Fruit fly (Drosophila melanogaster) whole organism, embryonic: Measurements from ENCODE around the gene CG1840.

ENCODE experiments used
- ATbp ChIP-seq: fragments of 200-800 bp; sonication (Bioruptor generic); optimal IDR thresholded peaks from 2 replicates; lab custom pipeline; 2017; ENCODE audit warnings: missing biosample characterization, mild to moderate bottlenecking, missing genetic modification characterization, missing genetic modification reagents
- CG11093 ChIP-seq: fragments of 200-800 bp; sonication (Bioruptor generic); IDR thresholded peaks from 3 replicates; pipeline ENCODE4 v1.3.6; 2022; ENCODE audit warnings: missing biosample characterization, missing genetic modification characterization
- CG11504 ChIP-seq: fragments of 200-800 bp; sonication (Bioruptor generic); optimal IDR thresholded peaks from 3 replicates; lab custom pipeline; 2019; ENCODE audit warnings: missing biosample characterization, mild to moderate bottlenecking, missing genetic modification characterization, moderate library complexity
- CG15514 ChIP-seq: fragments of 200-800 bp; sonication (Bioruptor generic); optimal IDR thresholded peaks from 3 replicates; lab custom pipeline; 2017; ENCODE audit warnings: missing biosample characterization, missing genetic modification characterization, mild to moderate bottlenecking, moderate library complexity, missing genetic modification reagents
- CG15696 ChIP-seq: fragments of 200-800 bp; sonication (Bioruptor generic); optimal IDR thresholded peaks from 2 replicates; lab custom pipeline; 2019; ENCODE audit warnings: missing biosample characterization, mild to moderate bottlenecking, missing genetic modification characterization, moderate library complexity
- CG16863 ChIP-seq: fragments of 200-800 bp; sonication (Bioruptor generic); optimal IDR thresholded peaks from 3 replicates; lab custom pipeline; 2016; ENCODE audit warnings: missing biosample characterization, missing genetic modification characterization
- CG18476 ChIP-seq: fragments of 200-800 bp; sonication (Bioruptor generic); optimal IDR thresholded peaks from 2 replicates; lab custom pipeline; 2016; ENCODE audit warnings: missing biosample characterization, mild to moderate bottlenecking, missing genetic modification characterization
- CG18599 ChIP-seq: fragments of 200-800 bp; sonication (Bioruptor generic); optimal IDR thresholded peaks from 3 replicates; lab custom pipeline; 2017; ENCODE audit warnings: missing biosample characterization, missing genetic modification characterization, mild to moderate bottlenecking, moderate library complexity, missing genetic modification reagents
- CG2199 ChIP-seq: fragments of 200-800 bp; sonication (Bioruptor generic); IDR thresholded peaks from 3 replicates; pipeline ENCODE4 v1.3.6; 2022; ENCODE audit warnings: missing biosample characterization, missing genetic modification characterization
- CG32532 ChIP-seq: fragments of 200-800 bp; sonication (Bioruptor generic); IDR thresholded peaks from 2 replicates; pipeline ENCODE4 v1.3.6; 2022; ENCODE audit warnings: missing biosample characterization, missing genetic modification characterization
- CG3407 ChIP-seq: fragments of 200-800 bp; sonication (Bioruptor generic); optimal IDR thresholded peaks from 2 replicates; lab custom pipeline; 2018; ENCODE audit warnings: missing biosample characterization, mild to moderate bottlenecking, missing genetic modification characterization
- CG34376 ChIP-seq: fragments of 200-800 bp; sonication (Bioruptor generic); optimal IDR thresholded peaks from 2 replicates; lab custom pipeline; 2018; ENCODE audit warnings: missing biosample characterization, mild to moderate bottlenecking, missing genetic modification characterization
- CG7963 ChIP-seq: fragments of 200-800 bp; sonication (Bioruptor generic); IDR thresholded peaks from 3 replicates; pipeline ENCODE4 v1.3.6; 2022; ENCODE audit warnings: missing biosample characterization, missing genetic modification characterization; ENCODE audit not compliant: partially characterized antibody
- CG8944 ChIP-seq: fragments of 200-800 bp; sonication (Bioruptor generic); optimal IDR thresholded peaks from 3 replicates; lab custom pipeline; 2016; ENCODE audit warnings: missing biosample characterization, missing genetic modification characterization
- D19A ChIP-seq: fragments of 200-800 bp; optimal IDR thresholded peaks from 3 replicates; lab custom pipeline; 2019; ENCODE audit warnings: missing biosample characterization, mild to moderate bottlenecking, missing genetic modification characterization, moderate library complexity
- Dad ChIP-seq: fragments of 200-800 bp; sonication (Bioruptor generic); optimal IDR thresholded peaks from 3 replicates; lab custom pipeline; 2016; ENCODE audit warnings: missing biosample characterization, missing genetic modification characterization
- Dref ChIP-seq: fragments of 200-800 bp; sonication (Bioruptor generic); IDR thresholded peaks from 2 replicates; pipeline ENCODE4 v1.3.6; 2022; ENCODE audit warnings: missing biosample characterization, missing genetic modification characterization
- ERR ChIP-seq: fragments of 200-800 bp; sonication (Bioruptor generic); optimal IDR thresholded peaks from 2 replicates; lab custom pipeline; 2016; ENCODE audit warnings: missing biosample characterization, missing genetic modification characterization
- Gsc ChIP-seq: fragments of 200-800 bp; sonication (Bioruptor generic); IDR thresholded peaks from 2 replicates; pipeline ENCODE4 v1.3.6; 2022; ENCODE audit warnings: missing biosample characterization, missing genetic modification characterization
- Nf-YB ChIP-seq: fragments of 200-800 bp; sonication (Bioruptor generic); optimal IDR thresholded peaks from 3 replicates; lab custom pipeline; 2019; ENCODE audit warnings: missing biosample characterization, mild to moderate bottlenecking, missing genetic modification characterization, moderate library complexity
- Nf-YC ChIP-seq: fragments of 200-800 bp; optimal IDR thresholded peaks from 3 replicates; lab custom pipeline; 2019; ENCODE audit warnings: missing biosample characterization, mild to moderate bottlenecking, missing genetic modification characterization, moderate library complexity
- Oaz ChIP-seq: fragments of 200-800 bp; sonication (Bioruptor generic); IDR thresholded peaks from 2 replicates; pipeline ENCODE4 v1.3.6; 2022; ENCODE audit warnings: missing biosample characterization, missing genetic modification characterization
- Six4 ChIP-seq: fragments of 200-800 bp; sonication (Bioruptor generic); optimal IDR thresholded peaks from 2 replicates; lab custom pipeline; 2016; ENCODE audit warnings: missing biosample characterization, missing genetic modification characterization
- Sry-δ ChIP-seq: fragments of 200-800 bp; sonication (Bioruptor generic); optimal IDR thresholded peaks from 2 replicates; lab custom pipeline; 2016; ENCODE audit warnings: missing biosample characterization, missing genetic modification characterization
- Stat92E ChIP-seq, 3 experiments: fragments of >200 bp in 2 of 3; fragments of 200-800 bp in 1 of 3; sonication (Bioruptor generic) in 1 of 3; optimal IDR thresholded peaks; 2 replicates each; lab custom pipeline; 2017 to 2019; ENCODE audit warnings: missing biosample characterization in 3 of 3, missing genetic modification characterization in 3 of 3, mild to moderate bottlenecking in 1 of 3, moderate library complexity in 1 of 3
- Taf1 ChIP-seq: fragments of 200-800 bp; sonication (Bioruptor generic); IDR thresholded peaks from 2 replicates; pipeline ENCODE4 v1.3.6; 2022; ENCODE audit warnings: missing biosample characterization, missing genetic modification characterization
- abd-A ChIP-seq: fragments of 200-800 bp; sonication (Bioruptor generic); optimal IDR thresholded peaks from 3 replicates; lab custom pipeline; 2019; ENCODE audit warnings: missing biosample characterization, mild to moderate bottlenecking, missing genetic modification characterization, moderate library complexity
- amos ChIP-seq: fragments of 200-800 bp; sonication (Bioruptor generic); IDR thresholded peaks from 2 replicates; pipeline ENCODE4 v1.3.6; 2022; ENCODE audit warnings: missing biosample characterization, missing genetic modification characterization; ENCODE audit not compliant: partially characterized antibody
- aop ChIP-seq: fragments of 200-800 bp; sonication (Bioruptor generic); IDR thresholded peaks from 2 replicates; pipeline ENCODE4 v1.3.6; 2022; ENCODE audit warnings: missing biosample characterization, missing genetic modification characterization
- az2 ChIP-seq: fragments of 200-800 bp; sonication (Bioruptor generic); optimal IDR thresholded peaks from 3 replicates; lab custom pipeline; 2016; ENCODE audit warnings: missing biosample characterization, missing genetic modification characterization
- bbx ChIP-seq: fragments of 200-800 bp; sonication (Bioruptor generic); IDR thresholded peaks from 2 replicates; pipeline ENCODE4 v1.3.6; 2022; ENCODE audit warnings: missing biosample characterization, missing genetic modification characterization; ENCODE audit not compliant: partially characterized antibody
- bigmax ChIP-seq: fragments of 200-800 bp; sonication (Bioruptor generic); optimal IDR thresholded peaks from 2 replicates; lab custom pipeline; 2018; ENCODE audit warnings: missing biosample characterization, mild to moderate bottlenecking, missing genetic modification characterization
- ci ChIP-seq: fragments of 200-800 bp; sonication (Bioruptor generic); IDR thresholded peaks from 3 replicates; pipeline ENCODE4 v1.3.6; 2022; ENCODE audit warnings: missing biosample characterization, missing genetic modification characterization
- dm ChIP-seq: fragments of 200-800 bp; sonication (Bioruptor generic); optimal IDR thresholded peaks from 3 replicates; lab custom pipeline; 2016; ENCODE audit warnings: missing biosample characterization, missing genetic modification characterization
- exex ChIP-seq: fragments of 200-800 bp; sonication (Bioruptor generic); optimal IDR thresholded peaks from 4 replicates; lab custom pipeline; 2018; ENCODE audit warnings: missing biosample characterization, mild to moderate bottlenecking, missing genetic modification characterization, moderate library complexity
- fru ChIP-seq: fragments of >200 bp; optimal IDR thresholded peaks from 2 replicates; lab custom pipeline; 2017
- gfzf ChIP-seq: fragments of 200-800 bp; sonication (Bioruptor generic); optimal IDR thresholded peaks from 2 replicates; lab custom pipeline; 2016; ENCODE audit warnings: missing biosample characterization, mild to moderate bottlenecking, missing genetic modification characterization, moderate library complexity
- grau ChIP-seq: fragments of 200-800 bp; optimal IDR thresholded peaks from 3 replicates; lab custom pipeline; 2019; ENCODE audit warnings: missing biosample characterization, mild to moderate bottlenecking, missing genetic modification characterization, moderate library complexity
- inv ChIP-seq: fragments of 200-800 bp; sonication (Bioruptor generic); IDR thresholded peaks from 2 replicates; pipeline ENCODE4 v1.3.6; 2022; ENCODE audit warnings: missing biosample characterization, missing genetic modification characterization; ENCODE audit not compliant: partially characterized antibody
- knrl ChIP-seq: fragments of 200-800 bp; sonication (Bioruptor generic); IDR thresholded peaks from 3 replicates; pipeline ENCODE4 v1.3.6; 2022; ENCODE audit warnings: missing biosample characterization, missing genetic modification characterization; ENCODE audit not compliant: partially characterized antibody
- lola ChIP-seq, 3 experiments: fragments of >200 bp in 2 of 3; fragments of 200-800 bp in 1 of 3; sonication (Bioruptor generic) in 1 of 3; optimal IDR thresholded peaks; 2 replicates each; lab custom pipeline; 2017 to 2019; ENCODE audit warnings: missing biosample characterization in 3 of 3, missing genetic modification characterization in 3 of 3, mild to moderate bottlenecking in 1 of 3, moderate library complexity in 1 of 3
- ranshi ChIP-seq: fragments of 200-800 bp; sonication (Bioruptor generic); IDR thresholded peaks from 2 replicates; pipeline ENCODE4 v1.3.6; 2022; ENCODE audit warnings: missing biosample characterization, missing genetic modification characterization
- salm ChIP-seq: fragments of 200-800 bp; sonication (Bioruptor generic); optimal IDR thresholded peaks from 2 replicates; lab custom pipeline; 2018; ENCODE audit warnings: missing biosample characterization, mild to moderate bottlenecking, missing genetic modification characterization
- sima ChIP-seq: fragments of 200-800 bp; sonication (Bioruptor generic); optimal IDR thresholded peaks from 2 replicates; lab custom pipeline; 2016; ENCODE audit warnings: missing biosample characterization, missing genetic modification characterization
- sob ChIP-seq: fragments of 200-800 bp; sonication (Bioruptor generic); IDR thresholded peaks from 2 replicates; pipeline ENCODE4 v1.3.6; 2022; ENCODE audit warnings: missing biosample characterization, missing genetic modification characterization
- stwl ChIP-seq: fragments of 200-800 bp; sonication (Bioruptor generic); optimal IDR thresholded peaks from 3 replicates; lab custom pipeline; 2018; ENCODE audit warnings: missing biosample characterization, mild to moderate bottlenecking, missing genetic modification characterization, moderate library complexity
- tin ChIP-seq: fragments of 200-800 bp; sonication (Bioruptor generic); optimal IDR thresholded peaks from 3 replicates; lab custom pipeline; 2016; ENCODE audit warnings: missing biosample characterization, missing genetic modification characterization
- tio ChIP-seq: fragments of 200-800 bp; sonication (Bioruptor generic); optimal IDR thresholded peaks from 2 replicates; lab custom pipeline; 2017; ENCODE audit warnings: missing biosample characterization, missing genetic modification characterization, inconsistent platforms
- zen ChIP-seq: fragments of 200-800 bp; sonication (Bioruptor generic); optimal IDR thresholded peaks from 3 replicates; lab custom pipeline; 2018; ENCODE audit warnings: missing biosample characterization, mild to moderate bottlenecking, missing genetic modification characterization, moderate library complexity
- zen2 ChIP-seq: fragments of 200-800 bp; sonication (Bioruptor generic); IDR thresholded peaks from 3 replicates; pipeline ENCODE4 v1.3.6; 2022; ENCODE audit warnings: missing biosample characterization, missing genetic modification characterization; ENCODE audit not compliant: partially characterized antibody

Gene CG1840

dm6 chrX:11886976-11887375, 1.2 kb upstream of the CG1840 start, which contains the start of the genes CG10353 and SelG (continued):
- TF ChIP-seq CG11093 (GFP tag; lab: Robert Waterston, UW) = no peak
- TF ChIP-seq CG2199 (GFP tag; lab: Robert Waterston, UW) = peak; percentile 28; the same call in 1 of the 3 replicates
- TF ChIP-seq gfzf (GFP tag; lab: Kevin White, UChicago) = peak; percentile 37
- TF ChIP-seq CG18476 (GFP tag; lab: Kevin White, UChicago) = no peak
- no peak for TF ChIP-seq CG32532
- TF ChIP-seq CG7963 = peak; percentile 63; the same call in 2 of the 3 replicates
- TF ChIP-seq az2 (GFP tag; lab: Kevin White, UChicago) = no peak
- peak; percentile 86 for TF ChIP-seq bbx
- no peak for TF ChIP-seq tio (GFP tag; lab: Kevin White, UChicago)
- TF ChIP-seq Gsc (GFP tag; lab: Robert Waterston, UW) = no peak
- TF ChIP-seq ERR (GFP tag; lab: Kevin White, UChicago) = peak; percentile 72
- no peak for TF ChIP-seq abd-A
- no peak for TF ChIP-seq Taf1
- peak; percentile 22 for TF ChIP-seq Nf-YC (tag; lab: Kevin White, UChicago)
- TF ChIP-seq CG16863 (GFP tag; lab: Kevin White, UChicago) = peak; percentile 10
- peak; percentile 83 for TF ChIP-seq knrl (GFP tag; lab: Robert Waterston, UW)
- TF ChIP-seq salm (tag; lab: Kevin White, UChicago) = no peak
- peak; percentile 77 for TF ChIP-seq Dref (GFP tag; lab: Robert Waterston, UW)
- TF ChIP-seq zen2 (GFP tag; lab: Robert Waterston, UW) = peak; percentile 90
- no peak for TF ChIP-seq CG3407 (GFP tag; lab: Kevin White, UChicago)
- TF ChIP-seq CG18599 = peak; percentile 26
- TF ChIP-seq Sry-δ (GFP tag; lab: Kevin White, UChicago) = peak; percentile 95
- TF ChIP-seq inv (GFP tag; lab: Robert Waterston, UW) = peak; percentile 75
- peak; percentile 89 for TF ChIP-seq amos
- no peak for TF ChIP-seq ranshi (GFP tag; lab: Robert Waterston, UW)
- no peak for TF ChIP-seq Stat92E (GFP tag; optimal IDR thresholded peaks at IDR 0.05; lab: Kevin White, UChicago)
- TF ChIP-seq grau (tag; lab: Kevin White, UChicago) = peak; percentile 66
- TF ChIP-seq Nf-YB (GFP tag; lab: Kevin White, UChicago) = no peak
- peak; percentile 25 for TF ChIP-seq zen (tag; lab: Kevin White, UChicago)
- TF ChIP-seq Dad (GFP tag; lab: Kevin White, UChicago) = peak; percentile 60
- peak; percentile 33 for TF ChIP-seq D19A (tag; lab: Kevin White, UChicago)
- no peak for TF ChIP-seq sima (GFP tag; lab: Kevin White, UChicago)
- peak; percentile 48 for TF ChIP-seq CG11504 (tag; lab: Kevin White, UChicago)
- TF ChIP-seq exex = peak; percentile 11
- no peak for TF ChIP-seq Six4 (GFP tag; lab: Kevin White, UChicago)
- peak; percentile 44 for TF ChIP-seq CG34376 (GFP tag; lab: Kevin White, UChicago)
- no peak for TF ChIP-seq ATbp
- peak; percentile 34 for TF ChIP-seq bigmax (GFP tag; lab: Kevin White, UChicago)
- no peak for TF ChIP-seq lola (GFP tag; optimal IDR thresholded peaks at IDR 0.05; lab: Kevin White, UChicago)
- TF ChIP-seq ci = peak; percentile 56; the same call in 2 of the 3 replicates
- TF ChIP-seq CG15696 (tag; lab: Kevin White, UChicago) = no peak
- TF ChIP-seq fru (lab: Kevin White, UChicago) = no peak
- no peak for TF ChIP-seq aop
- peak; percentile 99 for TF ChIP-seq stwl (tag; lab: Kevin White, UChicago)
- peak; percentile 46 for TF ChIP-seq CG8944 (GFP tag; lab: Kevin White, UChicago)
- no peak for TF ChIP-seq Oaz (GFP tag; lab: Robert Waterston, UW)
- TF ChIP-seq sob (GFP tag; lab: Robert Waterston, UW) = peak; percentile 53
- peak; percentile 26 for TF ChIP-seq tin (GFP tag; lab: Kevin White, UChicago)
- TF ChIP-seq CG15514 (GFP tag; lab: Kevin White, UChicago) = peak; percentile 77
- TF ChIP-seq dm = peak; percentile 65
